Fruit fly (Drosophila melanogaster) whole organism, wandering third instar larva: ENCODE results near the gene Baldspot.

ENCODE experiments used
- Abd-B ChIP-seq: fragments of >200 bp; optimal IDR thresholded peaks from 2 replicates; lab custom pipeline; 2017; ENCODE audit warnings: missing biosample characterization, missing genetic modification characterization
- CG9705 ChIP-seq: fragments of 200-800 bp; sonication (Bioruptor generic); optimal IDR thresholded peaks from 2 replicates; lab custom pipeline; 2018; ENCODE audit warnings: missing biosample characterization, mild to moderate bottlenecking, missing genetic modification characterization
- CrebA ChIP-seq: fragments of 200-800 bp; sonication (Bioruptor generic); optimal IDR thresholded peaks from 2 replicates; lab custom pipeline; 2016; ENCODE audit warnings: missing biosample characterization, mild to moderate bottlenecking, missing genetic modification characterization, borderline replicate concordance
- Dfd ChIP-seq: fragments of >200 bp; optimal IDR thresholded peaks from 2 replicates; lab custom pipeline; 2017; ENCODE audit warnings: missing biosample characterization, missing genetic modification characterization
- GATAd ChIP-seq: sonication (Bioruptor generic); optimal IDR thresholded peaks from 2 replicates; lab custom pipeline; 2016; ENCODE audit warnings: missing biosample characterization, missing genetic modification characterization
- Hnf4 ChIP-seq: fragments of 200-800 bp; sonication (Bioruptor generic); optimal IDR thresholded peaks from 2 replicates; lab custom pipeline; 2016; ENCODE audit warnings: missing biosample characterization, mild to moderate bottlenecking, missing genetic modification characterization
- Hr78 ChIP-seq: fragments of >200 bp; optimal IDR thresholded peaks from 2 replicates; lab custom pipeline; 2017; ENCODE audit warnings: missing biosample characterization, missing genetic modification characterization
- Hr83 ChIP-seq: fragments of 200-300 bp; sonication (Bioruptor generic); optimal IDR thresholded peaks from 2 replicates; lab custom pipeline; 2016; ENCODE audit warnings: missing biosample characterization, mild to moderate bottlenecking, missing genetic modification characterization, moderate library complexity; ENCODE audit not compliant: poor library complexity, severe bottlenecking
- Jra ChIP-seq: sonication (Bioruptor generic); optimal IDR thresholded peaks from 2 replicates; lab custom pipeline; 2016; ENCODE audit warnings: missing biosample characterization, missing genetic modification characterization
- Mio ChIP-seq: sonication (Bioruptor generic); optimal IDR thresholded peaks from 2 replicates; lab custom pipeline; 2016; ENCODE audit warnings: missing biosample characterization, missing genetic modification characterization
- Myc ChIP-seq: fragments of >200 bp; optimal IDR thresholded peaks from 2 replicates; lab custom pipeline; 2017
- N ChIP-seq: fragments of >200 bp; optimal IDR thresholded peaks from 2 replicates; lab custom pipeline; 2018; ENCODE audit warnings: missing biosample characterization, missing external identifiers, missing genetic modification characterization
- OdsH ChIP-seq: fragments of 200-800 bp; sonication (Bioruptor generic); optimal IDR thresholded peaks from 2 replicates; lab custom pipeline; 2016; ENCODE audit warnings: missing biosample characterization, mild to moderate bottlenecking, missing genetic modification characterization
- Rel ChIP-seq, 2 experiments: fragments of 200-800 bp; sonication (Bioruptor generic) in 1 of 2; optimal IDR thresholded peaks; 2 replicates in 1 of 2; 3 replicates in 1 of 2; lab custom pipeline; 2016 to 2019; ENCODE audit warnings: mild to moderate bottlenecking in 2 of 2, missing biosample characterization in 2 of 2, missing genetic modification characterization in 2 of 2, moderate library complexity in 1 of 2
- Sp1 ChIP-seq: fragments of 200-800 bp; sonication (Bioruptor generic); optimal IDR thresholded peaks from 3 replicates; lab custom pipeline; 2019; ENCODE audit warnings: missing biosample characterization, mild to moderate bottlenecking, missing genetic modification characterization, moderate library complexity
- Vsx2 ChIP-seq: fragments of 200-300, 225-300 bp; sonication (Bioruptor generic); optimal IDR thresholded peaks from 2 replicates; lab custom pipeline; 2018; ENCODE audit warnings: missing biosample characterization, missing genetic modification characterization; ENCODE audit not compliant: partially characterized antibody
- br ChIP-seq: fragments of 200-800 bp; sonication (Bioruptor generic); optimal IDR thresholded peaks from 2 replicates; lab custom pipeline; 2016; ENCODE audit warnings: missing biosample characterization, missing genetic modification characterization
- brk ChIP-seq: fragments of 200-800 bp; sonication (Bioruptor generic); optimal IDR thresholded peaks from 2 replicates; lab custom pipeline; 2016; ENCODE audit warnings: missing biosample characterization, mild to moderate bottlenecking, missing genetic modification characterization
- dl ChIP-seq, 2 experiments: fragments of 175-275, 200-275 bp in 1 of 2; fragments of 200-275 bp in 1 of 2; sonication (Bioruptor generic); optimal IDR thresholded peaks; lab custom pipeline; 2018; ENCODE audit warnings: mild to moderate bottlenecking in 2 of 2, missing biosample characterization in 2 of 2, missing genetic modification characterization in 2 of 2, moderate library complexity in 2 of 2; ENCODE audit not compliant: partially characterized antibody in 2 of 2, insufficient read depth in 1 of 2
- dmrt93B ChIP-seq: fragments of 200-800 bp; sonication (Bioruptor generic); optimal IDR thresholded peaks from 2 replicates; lab custom pipeline; 2018; ENCODE audit warnings: missing biosample characterization, mild to moderate bottlenecking, missing genetic modification characterization
- dsf ChIP-seq: sonication (Bioruptor generic); optimal IDR thresholded peaks from 2 replicates; lab custom pipeline; 2016; ENCODE audit warnings: missing biosample characterization, missing genetic modification characterization, borderline replicate concordance
- ey ChIP-seq: fragments of 200-800 bp; sonication (Bioruptor generic); optimal IDR thresholded peaks from 2 replicates; lab custom pipeline; 2016; ENCODE audit warnings: missing biosample characterization, missing genetic modification characterization
- foxo ChIP-seq, 2 experiments: fragments of 200-800 bp; sonication (Bioruptor generic); optimal IDR thresholded peaks; 2 replicates in 1 of 2; 3 replicates in 1 of 2; lab custom pipeline; 2016 to 2017; ENCODE audit warnings: missing biosample characterization in 2 of 2, missing genetic modification characterization in 2 of 2
- fru ChIP-seq: fragments of 200-800 bp; sonication (Bioruptor generic); optimal IDR thresholded peaks from 3 replicates; lab custom pipeline; 2016; ENCODE audit warnings: missing biosample characterization, mild to moderate bottlenecking, missing genetic modification characterization
- h ChIP-seq: fragments of 200-800 bp; sonication (Bioruptor generic); optimal IDR thresholded peaks from 3 replicates; lab custom pipeline; 2016; ENCODE audit warnings: missing biosample characterization, mild to moderate bottlenecking, missing genetic modification characterization
- lola ChIP-seq: fragments of >200 bp; optimal IDR thresholded peaks from 2 replicates; lab custom pipeline; 2017; ENCODE audit warnings: missing biosample characterization, missing genetic modification characterization
- pan ChIP-seq: fragments of >200 bp; optimal IDR thresholded peaks from 2 replicates; lab custom pipeline; 2017
- psq ChIP-seq: fragments of 200-800 bp; sonication (Bioruptor generic); optimal IDR thresholded peaks from 3 replicates; lab custom pipeline; 2017; ENCODE audit warnings: missing biosample characterization, mild to moderate bottlenecking, missing genetic modification characterization, moderate library complexity
- sv ChIP-seq: fragments of 200-800 bp; sonication (Bioruptor generic); optimal IDR thresholded peaks from 3 replicates; lab custom pipeline; 2016; ENCODE audit warnings: missing biosample characterization, missing genetic modification characterization
- usp ChIP-seq: fragments of >200 bp; optimal IDR thresholded peaks from 2 replicates; lab custom pipeline; 2017; ENCODE audit warnings: missing biosample characterization, missing genetic modification characterization
- woc ChIP-seq: sonication (Bioruptor generic); optimal IDR thresholded peaks from 2 replicates; lab custom pipeline; 2016; ENCODE audit warnings: missing biosample characterization, mild to moderate bottlenecking, missing genetic modification characterization

Baldspot gene

DNA sequence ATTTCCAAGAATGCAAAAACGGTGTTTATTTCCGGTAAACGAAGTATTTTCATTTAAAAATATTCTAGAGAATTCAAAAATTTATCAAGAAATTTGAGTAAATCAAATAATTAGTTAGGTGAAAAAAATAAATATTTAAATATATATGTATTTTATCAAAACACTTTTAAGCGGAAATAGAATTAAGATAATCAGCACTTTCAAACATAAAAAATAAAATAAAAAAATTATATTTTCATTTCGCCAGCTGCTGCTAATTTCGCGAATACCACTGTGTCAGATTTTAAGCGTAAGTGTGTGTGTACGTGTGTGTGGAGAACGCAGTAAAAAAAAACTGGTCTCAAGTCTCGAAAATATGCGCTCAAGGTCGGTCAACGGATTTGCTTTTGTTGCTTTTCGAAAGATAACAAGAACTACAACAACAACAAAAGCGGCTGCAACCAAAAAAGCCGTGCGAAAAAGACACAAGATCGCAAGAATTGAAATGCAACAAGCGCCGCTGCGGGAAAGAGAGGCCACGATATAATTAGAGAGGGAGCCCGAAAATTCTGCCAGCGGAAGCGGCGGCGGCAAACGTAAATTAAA is 48.4 kb upstream of the Baldspot start (continued):
- TF ChIP-seq Hr78 (GFP tag; lab: Kevin White, UChicago) (no peak), woc (GFP tag; lab: Kevin White, UChicago) (peak; percentile 16), Sp1 (no peak), GATAd (GFP tag; lab: Kevin White, UChicago) (no peak), N (GFP tag; lab: Kevin White, UChicago) (no peak), dsf (GFP tag; lab: Kevin White, UChicago) (no peak), pan (lab: Kevin White, UChicago) (no peak), Mio (GFP tag; lab: Kevin White, UChicago) (no peak), CrebA (GFP tag; lab: Kevin White, UChicago) (no peak)

DNA sequence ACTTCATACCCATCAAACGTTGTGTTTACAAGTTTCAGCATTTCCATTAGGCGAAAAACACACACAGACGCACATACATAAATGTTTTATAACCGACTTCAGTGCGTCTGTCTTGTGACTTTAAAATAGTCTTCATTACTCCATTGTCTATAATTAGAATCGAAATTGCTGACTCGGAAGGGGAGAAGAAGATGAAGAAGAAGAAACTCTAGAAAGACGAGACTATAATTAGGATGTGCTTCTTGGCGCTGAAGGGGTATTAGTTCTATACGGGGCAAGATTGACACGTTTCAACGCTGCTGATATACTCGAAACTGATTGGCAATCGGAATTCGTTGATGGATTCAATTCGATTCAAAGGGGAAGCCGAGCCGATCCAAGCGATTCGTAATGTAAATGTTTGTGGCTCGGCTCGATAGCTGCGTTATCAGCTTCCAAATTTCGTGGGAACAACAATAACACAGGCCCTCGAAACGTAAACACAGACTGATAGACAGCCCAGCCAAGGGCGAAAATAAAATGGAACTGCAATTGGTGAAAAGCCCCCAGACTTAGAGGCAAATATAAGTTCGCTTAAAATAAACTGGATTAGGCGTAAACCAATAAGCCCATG is 47.4 kb upstream of the Baldspot start:
- no peak for TF ChIP-seq foxo (GFP tag; optimal IDR thresholded peaks at IDR 0.05; lab: Kevin White, UChicago)
- TF ChIP-seq Rel (GFP tag; optimal IDR thresholded peaks at IDR 0.05; lab: Kevin White, UChicago), result no peak
- TF ChIP-seq Rel (tag; optimal IDR thresholded peaks at IDR 0.05; lab: Kevin White, UChicago), result peak; percentile 29

DNA sequence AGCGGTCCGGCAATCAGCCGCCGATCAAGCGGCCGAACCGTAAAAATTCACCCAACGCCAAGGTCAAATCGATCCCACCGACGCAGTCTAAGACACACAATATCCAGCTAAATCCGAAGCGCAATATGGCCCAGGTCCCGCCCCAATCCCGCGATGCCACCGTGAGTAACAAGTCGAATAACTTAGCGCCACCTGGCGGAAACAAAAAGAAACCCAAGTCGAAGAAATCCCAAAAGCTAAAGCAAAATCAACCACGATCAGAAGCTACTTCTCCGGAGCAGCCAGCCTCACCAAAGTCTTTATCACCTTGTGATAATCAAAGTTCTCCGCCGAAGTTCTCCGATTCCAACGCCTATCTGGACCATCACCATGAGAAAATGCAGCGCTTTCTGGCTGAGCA is 44.2 kb upstream of the Baldspot start:
- TF ChIP-seq usp (no peak), CrebA (GFP tag; lab: Kevin White, UChicago) (no peak), psq (GFP tag; lab: Kevin White, UChicago) (no peak), dsf (GFP tag; lab: Kevin White, UChicago) (no peak), Sp1 (no peak), sv (no peak), br (no peak), CG9705 (no peak), pan (lab: Kevin White, UChicago) (no peak), Vsx2 (GFP tag; lab: Kevin White, UChicago) (no peak), ey (no peak), Hr83 (no peak), dl (GFP tag; optimal IDR thresholded peaks at IDR 0.05; lab: Kevin White, UChicago; ENCODE audit: insufficient read depth in 1 of 2, partially characterized antibody in 2 of 2) (no peak)

DNA sequence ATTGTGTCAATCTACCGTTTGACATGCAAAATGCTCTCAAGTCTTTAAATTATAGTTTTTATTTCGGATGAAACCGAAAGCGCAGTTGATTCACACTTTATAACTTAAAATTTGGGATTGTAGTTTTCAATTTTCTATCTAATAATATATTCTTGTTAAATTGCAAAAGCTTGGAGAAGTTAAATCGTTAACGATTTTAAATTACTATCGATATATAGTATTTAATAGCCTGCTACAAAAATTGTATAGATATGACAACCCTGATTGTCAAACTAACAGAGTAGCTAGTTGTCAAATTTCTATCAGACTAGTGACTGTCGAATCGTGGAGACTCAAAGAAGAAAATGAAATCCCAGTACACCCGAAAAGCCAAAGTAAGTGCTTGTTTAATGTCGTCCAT is 43.3 kb upstream of the Baldspot start, which contains the start of gene CG9692:
Gene CG9692, plus strand, starts transcription at position 301 of the 400 bp plus-strand sequence.
- TF ChIP-seq dmrt93B (no peak), fru (GFP tag; lab: Kevin White, UChicago) (no peak), Abd-B (GFP tag; lab: Kevin White, UChicago) (no peak), dl (GFP tag; optimal IDR thresholded peaks at IDR 0.05; lab: Kevin White, UChicago; ENCODE audit: insufficient read depth in 1 of 2, partially characterized antibody in 2 of 2) (no peak), br (no peak), dsf (GFP tag; lab: Kevin White, UChicago) (no peak), OdsH (GFP tag; lab: Kevin White, UChicago) (no peak), Hr83 (no peak), Hnf4 (GFP tag; lab: Kevin White, UChicago) (no peak), Sp1 (no peak), brk (GFP tag; lab: Kevin White, UChicago) (no peak), usp (no peak), Dfd (GFP tag; lab: Kevin White, UChicago) (no peak), Mio (GFP tag; lab: Kevin White, UChicago) (no peak), psq (GFP tag; lab: Kevin White, UChicago) (no peak)

DNA sequence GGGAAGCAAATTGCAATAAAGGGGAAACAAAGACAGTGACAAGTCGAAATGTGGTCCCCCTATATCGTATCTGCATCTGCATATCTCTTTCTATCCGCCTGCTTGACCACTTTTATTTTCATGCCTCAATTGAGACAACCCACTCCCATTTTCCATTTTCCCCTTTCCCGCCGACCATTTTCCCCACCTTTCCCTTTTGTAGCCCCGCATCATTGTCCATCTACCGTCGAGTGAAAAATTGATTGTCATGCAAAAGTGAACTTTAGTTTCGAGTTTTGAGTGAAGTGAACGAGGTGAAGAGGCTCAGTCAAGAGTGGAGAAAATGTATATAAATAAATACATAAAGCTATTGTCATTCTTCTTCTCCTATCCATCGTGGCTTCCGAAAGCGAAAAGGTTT is 42.8 kb upstream of the Baldspot start:
- TF ChIP-seq h (GFP tag; lab: Kevin White, UChicago) (no peak), Abd-B (GFP tag; lab: Kevin White, UChicago) (no peak), brk (GFP tag; lab: Kevin White, UChicago) (no peak), Jra (GFP tag; lab: Kevin White, UChicago) (no peak), Mio (GFP tag; lab: Kevin White, UChicago) (no peak), Myc (no peak), lola (no peak)
